Fruit fly (Drosophila melanogaster) whole organism, prepupa: ENCODE measurements around the gene CG31275.

Source experiments
- CG8119 ChIP-seq: fragments of 200-800 bp; sonication (Bioruptor generic); IDR thresholded peaks from 3 replicates; pipeline ENCODE4 v1.3.6; 2022; ENCODE audit warnings: missing biosample characterization, missing genetic modification characterization
- Eip93F ChIP-seq: fragments of 200-800 bp; sonication (Bioruptor generic); optimal IDR thresholded peaks from 2 replicates; lab custom pipeline; 2016; ENCODE audit warnings: missing biosample characterization, mild to moderate bottlenecking, missing genetic modification characterization
- Met ChIP-seq: fragments of 200-800 bp; sonication (Bioruptor generic); optimal IDR thresholded peaks from 3 replicates; lab custom pipeline; 2016; ENCODE audit warnings: missing biosample characterization, missing genetic modification characterization
- dac ChIP-seq: fragments of 200-800 bp; sonication (Bioruptor generic); optimal IDR thresholded peaks from 2 replicates; lab custom pipeline; 2017; ENCODE audit warnings: missing biosample characterization, mild to moderate bottlenecking, missing genetic modification characterization

- no peak for TF ChIP-seq CG8119
- TF ChIP-seq Met (GFP tag; lab: Kevin White, UChicago): no peak
- TF ChIP-seq dac (GFP tag; lab: Kevin White, UChicago): no peak
- TF ChIP-seq Eip93F (GFP tag; lab: Kevin White, UChicago): no peak
Observed at dm6 chr3R:16792586-16792985, 41.5 kb upstream of the CG31275 start.
